Worm (Caenorhabditis elegans): Measurements from ENCODE around the gene nspf-1.
"Not testable (repeated sequence)": the region's sequence is repeated elsewhere in the genome, so short reads cannot be mapped to it uniquely, and the experiment has no call there.

nspf-1 gene

ce11 chrII:2686985-2687675 is at the start of gene nspf-1, which contains the start of gene sup-9:
nspf-1 (plus strand) TSS chrII:2687625.
sup-9 (minus strand) TSS chrII:2687027.
- TF ChIP-seq sma-9 (GFP tag; optimal IDR thresholded peaks at IDR 0.05): peak; percentile 49
- no peak for TF ChIP-seq sma-9 (tag; optimal IDR thresholded peaks at IDR 0.05)
- no peak for TF ChIP-seq nhr-6 (tag; optimal IDR thresholded peaks at IDR 0.05)
- peak in 1 of 2 experiments; percentile 28 for TF ChIP-seq lsy-2 (tag; optimal IDR thresholded peaks at IDR 0.05)
- peak; percentile 24 for TF ChIP-seq sem-4 (tag; optimal IDR thresholded peaks at IDR 0.05)
- TF ChIP-seq C34F6.9 (tag; optimal IDR thresholded peaks at IDR 0.05): peak; percentile 26
- peak; percentile 59 for TF ChIP-seq lin-13 (GFP tag; optimal IDR thresholded peaks at IDR 0.05)
- no peak for TF ChIP-seq mbf-1 (tag; optimal IDR thresholded peaks at IDR 0.05)
- peak; percentile 44 for TF ChIP-seq F13H6.1 (tag; optimal IDR thresholded peaks at IDR 0.05)
- TF ChIP-seq elt-3 (tag; optimal IDR thresholded peaks at IDR 0.05): no peak

- no peak for TF ChIP-seq R02D3.7 (tag; optimal IDR thresholded peaks at IDR 0.05)
- TF ChIP-seq C34F6.9 (tag; optimal IDR thresholded peaks at IDR 0.05): peak; percentile 26
- TF ChIP-seq ztf-1 (GFP tag; conservative IDR thresholded peaks at IDR 0.05): no peak
- TF ChIP-seq gmeb-1 (tag; optimal IDR thresholded peaks at IDR 0.05): peak; percentile 91
- peak; percentile 61 for TF ChIP-seq unc-55 (GFP tag; optimal IDR thresholded peaks at IDR 0.05)
Measured at ce11 chrII:2638062-2638461, 49.4 kb upstream of the nspf-1 start, which contains the start of gene F22E5.9. F22E5.9 (plus strand) TSS chrII:2638388.

- not testable (repeated sequence) for TF ChIP-seq sem-4, nhr-25, mbf-1 (tag; optimal IDR thresholded peaks at IDR 0.05)
Measured at ce11 chrII:2639401-2640088, 47.9 kb upstream of the nspf-1 start, which contains the start of gene F22E5.8. F22E5.8 (plus strand) TSS chrII:2640038.

- TF ChIP-seq unc-62 (GFP tag; optimal IDR thresholded peaks at IDR 0.05) (no peak), Y55F3AM.14 (GFP tag; optimal IDR thresholded peaks at IDR 0.05) (no peak), lin-13 (GFP tag; optimal IDR thresholded peaks at IDR 0.05) (no peak), lin-11 (tag; optimal IDR thresholded peaks at IDR 0.05) (no peak), nhr-11 (tag; optimal IDR thresholded peaks at IDR 0.05) (no peak), nhr-25 (tag; optimal IDR thresholded peaks at IDR 0.05) (no peak), blmp-1 (tag; optimal IDR thresholded peaks at IDR 0.05; ENCODE audit: insufficient read depth) (no peak), dmd-4 (tag; optimal IDR thresholded peaks at IDR 0.05) (no peak), ceh-16 (tag; optimal IDR thresholded peaks at IDR 0.05) (no peak)
Measured at ce11 chrII:2640982-2641381, 46.4 kb upstream of the nspf-1 start, which contains the start of gene F22E5.23. F22E5.23 (plus strand) TSS chrII:2641282.

DNA sequence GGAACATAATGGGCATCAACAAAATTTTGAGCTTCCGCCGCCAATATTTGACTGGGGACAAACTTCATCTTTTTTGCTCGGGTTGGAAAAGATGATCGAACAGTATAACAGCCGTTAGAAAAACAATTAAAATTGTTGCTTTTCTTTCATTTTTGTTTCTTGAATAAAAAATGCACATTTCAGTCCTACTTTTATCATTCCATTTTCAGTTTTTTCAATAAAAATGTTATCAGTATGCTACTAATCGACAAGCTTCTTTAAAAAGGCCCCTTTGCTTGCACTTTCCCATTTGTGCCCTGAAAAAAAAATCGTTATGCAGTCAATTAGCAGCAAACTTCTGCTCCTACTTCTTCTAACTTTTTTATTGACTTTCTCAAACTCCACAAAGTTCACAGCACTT is 45.6 kb upstream of the nspf-1 start, which contains the start of gene F22E5.7:
F22E5.7 (plus strand) TSS at position 301 of the 400 bp plus-strand sequence.
- no peak for TF ChIP-seq egl-27 (tag; optimal IDR thresholded peaks at IDR 0.05)
- no peak for TF ChIP-seq unc-62 (GFP tag; optimal IDR thresholded peaks at IDR 0.05)

DNA sequence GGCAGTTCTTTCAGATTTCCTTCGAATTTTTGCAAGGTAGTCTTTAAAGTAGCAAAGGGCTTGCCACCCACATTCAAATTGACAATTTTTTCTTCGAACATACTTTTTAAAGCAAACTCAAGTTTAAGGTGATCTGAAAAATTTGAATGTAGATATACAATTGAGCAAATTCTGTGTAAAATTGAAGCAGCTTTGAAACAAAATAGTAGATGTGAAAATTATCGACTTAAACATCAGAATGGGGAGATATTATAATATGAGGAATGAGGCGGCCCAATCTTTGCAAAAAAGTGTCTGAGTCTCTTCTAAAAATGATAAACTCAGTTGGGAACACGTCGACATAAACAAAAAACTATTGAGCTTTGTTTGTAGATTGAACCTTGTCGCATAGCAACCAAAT is 42.9 kb upstream of the nspf-1 start, which contains the start of gene F22E5.11:
F22E5.11 (minus strand) TSS at position 101 of the 400 bp plus-strand sequence.
- TF ChIP-seq ztf-1 (GFP tag; conservative IDR thresholded peaks at IDR 0.05) (no peak), ama-1 (optimal IDR thresholded peaks at IDR 0.05) (no peak), nhr-129 (tag; optimal IDR thresholded peaks at IDR 0.05) (no peak), sem-4 (tag; optimal IDR thresholded peaks at IDR 0.05) (no peak), nhr-12 (tag; optimal IDR thresholded peaks at IDR 0.05) (no peak)

ce11 chrII:2646756-2647155 is 40.7 kb upstream of the nspf-1 start, which contains the start of gene F22E5.12:
F22E5.12 (minus strand) TSS chrII:2646856.
- not testable (repeated sequence) for TF ChIP-seq nhr-10 (tag; optimal IDR thresholded peaks at IDR 0.05); sma-9 (GFP tag; optimal IDR thresholded peaks at IDR 0.05); sma-9 (tag; optimal IDR thresholded peaks at IDR 0.05); nhr-21 (tag; optimal IDR thresholded peaks at IDR 0.05)

Data from whole organism, L2 larva.